Fruit fly (Drosophila melanogaster) whole organism, embryonic: ENCODE data around the gene jus.

Source experiments
- BEAF-32 ChIP-seq: fragments of 200-800 bp; sonication (Bioruptor generic); optimal IDR thresholded peaks from 3 replicates; lab custom pipeline; 2017; ENCODE audit warnings: missing biosample characterization, missing genetic modification characterization, mild to moderate bottlenecking, moderate library complexity, missing genetic modification reagents
- CG10147 ChIP-seq: fragments of 200-800 bp; sonication (Bioruptor generic); optimal IDR thresholded peaks from 2 replicates; lab custom pipeline; 2019; ENCODE audit warnings: missing biosample characterization, mild to moderate bottlenecking, missing genetic modification characterization, moderate library complexity
- CG11093 ChIP-seq: fragments of 200-800 bp; sonication (Bioruptor generic); IDR thresholded peaks from 3 replicates; pipeline ENCODE4 v1.3.6; 2022; ENCODE audit warnings: missing biosample characterization, missing genetic modification characterization
- CG13123 ChIP-seq: fragments of 200-800 bp; sonication (Bioruptor generic); optimal IDR thresholded peaks from 2 replicates; lab custom pipeline; 2016; ENCODE audit warnings: missing biosample characterization, missing genetic modification characterization
- CG14050 ChIP-seq: fragments of 200-800 bp; sonication (Bioruptor generic); IDR thresholded peaks from 3 replicates; pipeline ENCODE4 v1.3.6; 2022; ENCODE audit warnings: missing biosample characterization, missing genetic modification characterization
- CG1603 ChIP-seq: fragments of 200-800 bp; sonication (Bioruptor generic); optimal IDR thresholded peaks from 2 replicates; lab custom pipeline; 2019; ENCODE audit warnings: missing biosample characterization, mild to moderate bottlenecking, missing genetic modification characterization, moderate library complexity
- CG17328 ChIP-seq: fragments of 200-800 bp; sonication (Bioruptor generic); IDR thresholded peaks from 2 replicates; pipeline ENCODE4 v1.3.6; 2022; ENCODE audit warnings: missing biosample characterization, missing genetic modification characterization
- CG18262 ChIP-seq: fragments of 200-800 bp; optimal IDR thresholded peaks from 3 replicates; lab custom pipeline; 2019; ENCODE audit warnings: missing biosample characterization, mild to moderate bottlenecking, missing genetic modification characterization, moderate library complexity
- CG18476 ChIP-seq: fragments of 200-800 bp; sonication (Bioruptor generic); optimal IDR thresholded peaks from 2 replicates; lab custom pipeline; 2016; ENCODE audit warnings: missing biosample characterization, mild to moderate bottlenecking, missing genetic modification characterization
- CG18764 ChIP-seq: fragments of 200-800 bp; sonication (Bioruptor generic); optimal IDR thresholded peaks from 3 replicates; lab custom pipeline; 2016; ENCODE audit warnings: missing biosample characterization, missing genetic modification characterization
- CG30431 ChIP-seq: fragments of 200-800 bp; sonication (Bioruptor generic); optimal IDR thresholded peaks from 2 replicates; lab custom pipeline; 2017; ENCODE audit warnings: missing biosample characterization, missing genetic modification characterization
- CG32772 ChIP-seq: fragments of 200-800 bp; sonication (Bioruptor generic); IDR thresholded peaks from 2 replicates; pipeline ENCODE4 v1.3.6; 2022; ENCODE audit warnings: missing biosample characterization, missing genetic modification characterization
- CG3726 ChIP-seq: fragments of 200-800 bp; sonication (Bioruptor generic); IDR thresholded peaks from 3 replicates; pipeline ENCODE4, ENCODE4 v1.3.6; 2022; ENCODE audit warnings: missing biosample characterization, missing genetic modification characterization
- CG4404 ChIP-seq: fragments of 200-800 bp; sonication (Bioruptor generic); IDR thresholded peaks from 2 replicates; pipeline ENCODE4 v1.3.6; 2022; ENCODE audit warnings: missing biosample characterization, missing genetic modification characterization
- CG5953 ChIP-seq: fragments of 200-800 bp; sonication (Bioruptor generic); IDR thresholded peaks from 2 replicates; pipeline ENCODE4 v1.3.6; 2022; ENCODE audit warnings: missing biosample characterization, missing genetic modification characterization
- CG6654 ChIP-seq: fragments of 200-800 bp; sonication (Bioruptor generic); optimal IDR thresholded peaks from 2 replicates; lab custom pipeline; 2017; ENCODE audit warnings: missing biosample characterization, mild to moderate bottlenecking, missing genetic modification characterization
- CG7556 ChIP-seq: fragments of 200-800 bp; sonication (Bioruptor generic); optimal IDR thresholded peaks from 2 replicates; lab custom pipeline; 2017; ENCODE audit warnings: missing biosample characterization, mild to moderate bottlenecking, missing genetic modification characterization
- CG7839 ChIP-seq: fragments of 200-800 bp; sonication (Bioruptor generic); optimal IDR thresholded peaks from 3 replicates; lab custom pipeline; 2018; ENCODE audit warnings: missing biosample characterization, mild to moderate bottlenecking, missing genetic modification characterization, moderate library complexity
- CG8924 ChIP-seq: fragments of 200-800 bp; optimal IDR thresholded peaks from 3 replicates; lab custom pipeline; 2019; ENCODE audit warnings: missing biosample characterization, mild to moderate bottlenecking, missing genetic modification characterization, moderate library complexity
- Chrac-16 ChIP-seq: fragments of 200-800 bp; sonication (Bioruptor generic); optimal IDR thresholded peaks from 3 replicates; lab custom pipeline; 2016; ENCODE audit warnings: missing biosample characterization, missing genetic modification characterization
- CoRest ChIP-seq: fragments of 200-800 bp; sonication (Bioruptor generic); optimal IDR thresholded peaks from 3 replicates; lab custom pipeline; 2018; ENCODE audit warnings: missing biosample characterization, mild to moderate bottlenecking, missing genetic modification characterization, moderate library complexity
- Dref ChIP-seq: fragments of 200-800 bp; sonication (Bioruptor generic); IDR thresholded peaks from 2 replicates; pipeline ENCODE4 v1.3.6; 2022; ENCODE audit warnings: missing biosample characterization, missing genetic modification characterization
- Drgx ChIP-seq: fragments of 200-800 bp; sonication (Bioruptor generic); IDR thresholded peaks from 2 replicates; pipeline ENCODE4 v1.3.6; 2022; ENCODE audit warnings: missing biosample characterization, missing genetic modification characterization
- Ets65A ChIP-seq: fragments of 200-800 bp; sonication (Bioruptor generic); peaks from one replicate; lab custom pipeline; 2016; ENCODE audit warnings: missing biosample characterization, missing genetic modification characterization
- Fer2 ChIP-seq: fragments of 200-800 bp; sonication (Bioruptor generic); optimal IDR thresholded peaks from 2 replicates; lab custom pipeline; 2018; ENCODE audit warnings: missing biosample characterization, mild to moderate bottlenecking, missing genetic modification characterization, moderate library complexity
- HLH4C ChIP-seq: fragments of 200-800 bp; sonication (Bioruptor generic); IDR thresholded peaks from 3 replicates; pipeline ENCODE4 v1.3.6; 2022; ENCODE audit warnings: missing biosample characterization, missing genetic modification characterization; ENCODE audit not compliant: partially characterized antibody
- Oli ChIP-seq: fragments of 200-800 bp; sonication (Bioruptor generic); optimal IDR thresholded peaks from 2 replicates; lab custom pipeline; 2018; ENCODE audit warnings: missing biosample characterization, mild to moderate bottlenecking, missing genetic modification characterization, moderate library complexity
- Pdp1 ChIP-seq, 2 experiments: fragments of 200-800 bp; sonication (Bioruptor generic); optimal IDR thresholded peaks; 3 replicates each; lab custom pipeline; 2016; ENCODE audit warnings: missing biosample characterization in 2 of 2, missing genetic modification characterization in 2 of 2, mild to moderate bottlenecking in 1 of 2, moderate library complexity in 1 of 2
- Sox100B ChIP-seq: fragments of 200-800 bp; sonication (Bioruptor generic); optimal IDR thresholded peaks from 3 replicates; lab custom pipeline; 2018; ENCODE audit warnings: missing biosample characterization, mild to moderate bottlenecking, missing genetic modification characterization
- Ssrp ChIP-seq: fragments of 200-800 bp; sonication (Bioruptor generic); optimal IDR thresholded peaks from 2 replicates; lab custom pipeline; 2018; ENCODE audit warnings: missing biosample characterization, mild to moderate bottlenecking, missing genetic modification characterization, moderate library complexity
- Trl ChIP-seq, 3 experiments: fragments of >200 bp in 2 of 3; fragments of 200-800 bp in 1 of 3; sonication (Bioruptor generic) in 1 of 3; optimal IDR thresholded peaks; 2 replicates in 1 of 3; 3 replicates in 2 of 3; lab custom pipeline; 2016 to 2017; ENCODE audit warnings: missing biosample characterization in 1 of 3, missing genetic modification characterization in 1 of 3
- Usf ChIP-seq: fragments of 200-800 bp; sonication (Bioruptor generic); optimal IDR thresholded peaks from 2 replicates; lab custom pipeline; 2017; ENCODE audit warnings: missing genotype, missing biosample characterization, missing genetic modification characterization
- Xrp1 ChIP-seq: fragments of 200-800 bp; sonication (Bioruptor generic); IDR thresholded peaks from 2 replicates; pipeline ENCODE4 v1.3.6; 2022; ENCODE audit warnings: missing biosample characterization, missing genetic modification characterization
- ap ChIP-seq: fragments of 200-800 bp; sonication (Bioruptor generic); IDR thresholded peaks from 2 replicates; pipeline ENCODE4 v1.3.6; 2022; ENCODE audit warnings: missing biosample characterization, missing genetic modification characterization
- crol ChIP-seq: fragments of 200-800 bp; sonication (Bioruptor generic); IDR thresholded peaks from 2 replicates; pipeline ENCODE4 v1.3.6; 2022; ENCODE audit warnings: missing biosample characterization, missing genetic modification characterization
- dmrt11E ChIP-seq: fragments of 200-800 bp; sonication (Bioruptor generic); optimal IDR thresholded peaks from 3 replicates; lab custom pipeline; 2018; ENCODE audit warnings: missing biosample characterization, mild to moderate bottlenecking, missing genetic modification characterization, moderate library complexity
- dysf ChIP-seq: fragments of 200-800 bp; sonication (Bioruptor generic); IDR thresholded peaks from 3 replicates; pipeline ENCODE4 v1.3.6; 2022; ENCODE audit warnings: missing biosample characterization, missing genetic modification characterization
- emc ChIP-seq: fragments of 200-800 bp; sonication (Bioruptor generic); optimal IDR thresholded peaks from 2 replicates; lab custom pipeline; 2016; ENCODE audit warnings: missing biosample characterization, missing genetic modification characterization
- fd96Cb ChIP-seq: fragments of 200-800 bp; sonication (Bioruptor generic); optimal IDR thresholded peaks from 2 replicates; lab custom pipeline; 2018; ENCODE audit warnings: missing biosample characterization, mild to moderate bottlenecking, missing genetic modification characterization, moderate library complexity
- grau ChIP-seq: fragments of 200-800 bp; optimal IDR thresholded peaks from 3 replicates; lab custom pipeline; 2019; ENCODE audit warnings: missing biosample characterization, mild to moderate bottlenecking, missing genetic modification characterization, moderate library complexity
- kah ChIP-seq: fragments of 200-800 bp; sonication (Bioruptor generic); optimal IDR thresholded peaks from 2 replicates; lab custom pipeline; 2018; ENCODE audit warnings: missing biosample characterization, mild to moderate bottlenecking, missing genetic modification characterization
- lbe ChIP-seq: fragments of 200-800 bp; sonication (Bioruptor generic); optimal IDR thresholded peaks from 2 replicates; lab custom pipeline; 2016; ENCODE audit warnings: missing biosample characterization, mild to moderate bottlenecking, missing genetic modification characterization
- mam ChIP-seq: fragments of 200-800 bp; sonication (Bioruptor generic); optimal IDR thresholded peaks from 3 replicates; lab custom pipeline; 2016; ENCODE audit warnings: missing biosample characterization, missing genetic modification characterization
- nerfin-2 ChIP-seq: fragments of 200-800 bp; sonication (Bioruptor generic); IDR thresholded peaks from 2 replicates; pipeline ENCODE4 v1.3.6; 2022; ENCODE audit warnings: missing biosample characterization, missing genetic modification characterization; ENCODE audit not compliant: partially characterized antibody
- nmo ChIP-seq: fragments of 200-800 bp; sonication (Bioruptor generic); optimal IDR thresholded peaks from 2 replicates; lab custom pipeline; 2018; ENCODE audit warnings: missing biosample characterization, mild to moderate bottlenecking, missing genetic modification characterization, moderate library complexity
- pfk ChIP-seq: fragments of 200-800 bp; sonication (Bioruptor generic); optimal IDR thresholded peaks from 2 replicates; lab custom pipeline; 2018; ENCODE audit warnings: missing biosample characterization, mild to moderate bottlenecking, missing genetic modification characterization, moderate library complexity
- sqz ChIP-seq: fragments of 200-800 bp; sonication (Bioruptor generic); optimal IDR thresholded peaks from 3 replicates; lab custom pipeline; 2018; ENCODE audit warnings: missing biosample characterization, mild to moderate bottlenecking, missing genetic modification characterization
- tgo ChIP-seq: fragments of 200-800 bp; sonication (Bioruptor generic); IDR thresholded peaks from 3 replicates; pipeline ENCODE4 v1.3.6; 2022; ENCODE audit warnings: missing biosample characterization, missing genetic modification characterization

The jus gene

dm6 chr3R:29210542-29211393, 16.0 kb upstream of the jus start:
- TF ChIP-seq CG18764 (no peak), CG3726 (GFP tag; lab: Robert Waterston, UW) (no peak), ap (GFP tag; lab: Robert Waterston, UW) (no peak), CG8924 (tag; lab: Kevin White, UChicago) (peak; percentile 5), crol (peak; percentile 82), Oli (tag; lab: Kevin White, UChicago) (peak; percentile 20), tgo (no peak), Pdp1 (GFP tag; optimal IDR thresholded peaks at IDR 0.05; lab: Kevin White, UChicago) (no peak), CG6654 (GFP tag; lab: Kevin White, UChicago) (no peak), HLH4C (no peak), CG32772 (GFP tag; lab: Robert Waterston, UW) (peak; percentile 60), CG18262 (tag; lab: Kevin White, UChicago) (peak; percentile 47), mam (GFP tag; lab: Kevin White, UChicago) (no peak), CG11093 (GFP tag; lab: Robert Waterston, UW) (no peak), BEAF-32 (GFP tag; lab: Kevin White, UChicago) (no peak), Chrac-16 (GFP tag; lab: Kevin White, UChicago) (peak; percentile 22), CoRest (tag; lab: Kevin White, UChicago) (peak; percentile 37), CG18476 (GFP tag; lab: Kevin White, UChicago) (no peak), grau (tag; lab: Kevin White, UChicago) (peak; percentile 91), CG17328 (GFP tag; lab: Robert Waterston, UW) (0 out of 2 replicates have a peak, but pooled peaks have one; percentile 35), CG10147 (no peak), CG7556 (GFP tag; lab: Kevin White, UChicago) (peak; percentile 14), pfk (GFP tag; lab: Kevin White, UChicago) (no peak), Usf (GFP tag; lab: Kevin White, UChicago) (peak; percentile 4), CG30431 (GFP tag; lab: Kevin White, UChicago) (peak; percentile 17), CG5953 (GFP tag; lab: Robert Waterston, UW) (no peak), Xrp1 (peak; percentile 41; the same call in 1 of the 2 replicates), Trl (optimal IDR thresholded peaks at IDR 0.05; lab: Kevin White, UChicago) (peak in 1 of 2 experiments; percentile 18), Trl (GFP tag; optimal IDR thresholded peaks at IDR 0.05; lab: Kevin White, UChicago) (no peak), dysf (GFP tag; lab: Robert Waterston, UW) (no peak), nerfin-2 (no peak), CG4404 (GFP tag; lab: Robert Waterston, UW) (0 out of 2 replicates have a peak, but pooled peaks have one; percentile 8), CG14050 (GFP tag; lab: Robert Waterston, UW) (no peak), emc (no peak), kah (GFP tag; lab: Kevin White, UChicago) (no peak), lbe (GFP tag; lab: Kevin White, UChicago) (peak; percentile 54), Ssrp (tag; lab: Kevin White, UChicago) (peak; percentile 10), CG1603 (peak; percentile 49), Dref (no peak), sqz (GFP tag; lab: Kevin White, UChicago) (peak; percentile 65), Ets65A (GFP tag; lab: Kevin White, UChicago) (peak; percentile 9), CG13123 (GFP tag; lab: Kevin White, UChicago) (no peak), Sox100B (GFP tag; lab: Kevin White, UChicago) (peak; percentile 6), Drgx (GFP tag; lab: Robert Waterston, UW) (peak; percentile 71), CG7839 (tag; lab: Kevin White, UChicago) (peak; percentile 32), Fer2 (no peak), fd96Cb (tag; lab: Kevin White, UChicago) (no peak), nmo (GFP tag; lab: Kevin White, UChicago) (peak; percentile 27), dmrt11E (peak; percentile 68)
